Fruit fly (Drosophila melanogaster): ENCODE results near the gene CG4884.
A peak's percentile ranks its signal among the peaks of the same experiment; 100 is the strongest.

The CG4884 gene

dm6 chr3R:27922673-27923175 is 36.3 kb downstream of the CG4884 start, which contains the start of gene RpL4 (continued):
- TF ChIP-seq p53 (GFP tag; optimal IDR thresholded peaks at IDR 0.05) (peak; percentile 77), unpg (GFP tag; optimal IDR thresholded peaks at IDR 0.05) (peak; percentile 82), phol (tag; optimal IDR thresholded peaks at IDR 0.05) (peak; percentile 86), Sox100B (GFP tag; optimal IDR thresholded peaks at IDR 0.05) (peak; percentile 87), prd (optimal IDR thresholded peaks at IDR 0.05) (no peak), prd (GFP tag; IDR thresholded peaks at IDR 0.05) (peak; percentile 48; the same call in 2 of the 3 replicates), nau (GFP tag; optimal IDR thresholded peaks at IDR 0.05) (peak; percentile 82), HLH54F (GFP tag; optimal IDR thresholded peaks at IDR 0.05) (peak; percentile 75), lab (GFP tag; optimal IDR thresholded peaks at IDR 0.05) (peak; percentile 93), Mes4 (GFP tag; optimal IDR thresholded peaks at IDR 0.05) (peak; percentile 93), Nf-YA (GFP tag; IDR thresholded peaks at IDR 0.05) (peak; percentile 44; the same call in 1 of the 2 replicates), HmgZ (tag; optimal IDR thresholded peaks at IDR 0.05) (peak; percentile 65), pita (GFP tag; optimal IDR thresholded peaks at IDR 0.05) (no peak), CG32767 (GFP tag; IDR thresholded peaks at IDR 0.05) (0 out of 2 replicates have a peak, but pooled peaks have one; percentile 54), ind (GFP tag; optimal IDR thresholded peaks at IDR 0.05) (peak; percentile 53), CoRest (tag; optimal IDR thresholded peaks at IDR 0.05) (peak; percentile 75), CG17359 (tag; optimal IDR thresholded peaks at IDR 0.05) (peak; percentile 73), gsb-n (tag; optimal IDR thresholded peaks at IDR 0.05) (peak; percentile 69), CG34422 (GFP tag; IDR thresholded peaks at IDR 0.05) (peak; percentile 79), CG31441 (GFP tag; IDR thresholded peaks at IDR 0.05) (peak; percentile 82), CG3163 (GFP tag; optimal IDR thresholded peaks at IDR 0.05) (peak; percentile 60), mirr (GFP tag; optimal IDR thresholded peaks at IDR 0.05) (peak; percentile 85), rib (GFP tag; IDR thresholded peaks at IDR 0.05) (no peak), CG16863 (GFP tag; optimal IDR thresholded peaks at IDR 0.05) (peak; percentile 61), BtbVII (GFP tag; optimal IDR thresholded peaks at IDR 0.05) (peak; percentile 87), CG2678 (tag; optimal IDR thresholded peaks at IDR 0.05) (peak; percentile 71), Gug (GFP tag; IDR thresholded peaks at IDR 0.05) (no peak; the same call in 3 of the 4 replicates), CG6654 (GFP tag; optimal IDR thresholded peaks at IDR 0.05) (peak; percentile 65), CG10366 (GFP tag; IDR thresholded peaks at IDR 0.05) (peak; percentile 75), ac (GFP tag; optimal IDR thresholded peaks at IDR 0.05) (peak; percentile 84), sens-2 (GFP tag; IDR thresholded peaks at IDR 0.05) (peak; percentile 89), az2 (GFP tag; optimal IDR thresholded peaks at IDR 0.05) (peak; percentile 78), Camta (GFP tag; optimal IDR thresholded peaks at IDR 0.05) (peak; percentile 89), NFAT (GFP tag; IDR thresholded peaks at IDR 0.05) (peak; percentile 79), CG6254 (GFP tag; optimal IDR thresholded peaks at IDR 0.05) (peak; percentile 60), insv (GFP tag; optimal IDR thresholded peaks at IDR 0.05) (peak in 1 of 2 experiments; percentile 81), CG31388 (GFP tag; optimal IDR thresholded peaks at IDR 0.05) (peak; percentile 9), mam (GFP tag; optimal IDR thresholded peaks at IDR 0.05) (peak; percentile 65), CG8944 (GFP tag; optimal IDR thresholded peaks at IDR 0.05) (peak; percentile 44), Rx (GFP tag; IDR thresholded peaks at IDR 0.05) (peak; percentile 77), Rfx (GFP tag; IDR thresholded peaks at IDR 0.05) (peak; percentile 91), D19B (GFP tag; optimal IDR thresholded peaks at IDR 0.05) (peak; percentile 51), her (GFP tag; optimal IDR thresholded peaks at IDR 0.05) (peak; percentile 68), Ravus (GFP tag; IDR thresholded peaks at IDR 0.05) (no peak; the same call in 1 of the 2 replicates), CG3726 (GFP tag; IDR thresholded peaks at IDR 0.05) (peak; percentile 52), CG14965 (GFP tag; optimal IDR thresholded peaks at IDR 0.05; ENCODE audit: borderline replicate concordance) (no peak), fd64A (GFP tag; optimal IDR thresholded peaks at IDR 0.05) (peak; percentile 81), ase (GFP tag; IDR thresholded peaks at IDR 0.05) (peak; percentile 74; the same call in 2 of the 3 replicates), ranshi (GFP tag; IDR thresholded peaks at IDR 0.05) (peak; percentile 77), CG7786 (GFP tag; optimal IDR thresholded peaks at IDR 0.05) (peak; percentile 56), CG6272 (GFP tag; IDR thresholded peaks at IDR 0.05) (peak; percentile 52)
